Worm (Caenorhabditis elegans) whole organism, early embryonic: ENCODE results near the gene E01G6.1.

Source experiments
- aly-1 ChIP-seq: sonication (generic microtip); optimal IDR thresholded peaks from 2 replicates; lab custom pipeline; 2016; ENCODE audit warnings: missing genetic modification characterization, missing compliant biosample characterization
- ama-1 ChIP-seq: fragments of 150-350 bp; optimal IDR thresholded peaks from 2 replicates; lab custom pipeline; 2014
- ceh-13 ChIP-seq: fragments of 200-800 bp; sonication (Bioruptor generic); optimal IDR thresholded peaks from 2 replicates; lab custom pipeline; 2018; ENCODE audit warnings: mild to moderate bottlenecking, missing genetic modification characterization, missing compliant biosample characterization
- ceh-36 ChIP-seq: sonication (generic microtip); optimal IDR thresholded peaks from 2 replicates; lab custom pipeline; 2016; ENCODE audit warnings: missing genetic modification characterization, inconsistent platforms, missing compliant biosample characterization
- flt-1 ChIP-seq: fragments of 200-800 bp; sonication (Bioruptor generic); IDR thresholded peaks from 2 replicates; pipeline ENCODE4 v1.3.6; 2022; ENCODE audit warnings: missing genetic modification characterization, missing compliant biosample characterization
- hmbx-1 ChIP-seq: sonication (generic microtip); optimal IDR thresholded peaks from 2 replicates; lab custom pipeline; 2016; ENCODE audit warnings: mild to moderate bottlenecking, missing genetic modification characterization, missing compliant biosample characterization
- hmg-4 ChIP-seq: fragments of 200-800 bp; sonication (Bioruptor generic); optimal IDR thresholded peaks from 2 replicates; lab custom pipeline; 2018; ENCODE audit warnings: mild to moderate bottlenecking, missing genetic modification characterization, missing compliant biosample characterization
- sea-1 ChIP-seq: fragments of 200-800 bp; sonication (Bioruptor generic); conservative IDR thresholded peaks from 2 replicates; pipeline ENCODE4 v1.3.6; 2022; ENCODE audit warnings: missing genetic modification characterization, missing compliant biosample characterization
- tbx-11 ChIP-seq: fragments of 200-800 bp; sonication (Bioruptor generic); IDR thresholded peaks from 2 replicates; pipeline ENCODE4 v1.3.6; 2022; ENCODE audit warnings: missing genetic modification characterization, missing compliant biosample characterization
- tra-4 ChIP-seq: sonication (generic microtip); optimal IDR thresholded peaks from 2 replicates; lab custom pipeline; 2017; ENCODE audit warnings: missing genetic modification characterization, missing compliant biosample characterization

DNA sequence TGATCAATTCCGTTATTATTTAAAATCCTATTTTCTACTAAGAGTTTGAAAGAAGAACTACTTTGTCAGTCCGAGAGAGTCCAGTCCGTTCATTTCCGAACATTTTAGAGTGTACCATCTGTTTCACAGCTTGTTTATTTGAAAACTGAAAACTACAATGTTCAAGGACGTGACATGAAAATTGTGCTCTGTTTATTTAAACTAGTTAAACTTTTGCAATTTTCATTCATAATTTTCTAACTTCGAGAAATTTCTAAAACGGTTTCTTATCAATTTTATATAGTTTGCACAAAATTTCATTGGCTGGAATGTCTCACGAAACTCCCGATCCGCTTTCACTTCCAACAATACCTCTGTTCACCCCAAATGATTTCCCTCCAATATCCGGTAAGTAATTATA lies 19.8 kb downstream of the E01G6.1 start, which contains the start of gene C04B4.1:
- TF ChIP-seq flt-1 (GFP tag; lab: Robert Waterston, UW): no peak
- TF ChIP-seq ama-1 (lab: Kevin White, UChicago): no peak
- TF ChIP-seq hmg-4 (GFP tag; lab: Kevin White, UChicago): no peak
- TF ChIP-seq tra-4 (tag; lab: Kevin White, UChicago): no peak
- no peak for TF ChIP-seq ceh-13 (GFP tag; lab: Kevin White, UChicago)
- no peak for TF ChIP-seq tbx-11
- TF ChIP-seq hmbx-1 (tag; lab: Kevin White, UChicago): no peak
- no peak for TF ChIP-seq aly-1 (tag; lab: Kevin White, UChicago)
- no peak for TF ChIP-seq sea-1
- TF ChIP-seq ceh-36 (tag; lab: Kevin White, UChicago): no peak
